Worm (Caenorhabditis elegans) whole organism, late embryonic: Measurements from ENCODE around the gene cutl-4.

Source experiments
- C08G9.2 ChIP-seq: sonication (generic microtip); optimal IDR thresholded peaks from 2 replicates; lab custom pipeline; 2016; ENCODE audit warnings: mild to moderate bottlenecking, missing genetic modification characterization, moderate library complexity, missing compliant biosample characterization
- F13H6.1 ChIP-seq: sonication (generic microtip); optimal IDR thresholded peaks from 2 replicates; lab custom pipeline; 2016; ENCODE audit warnings: missing genetic modification characterization, missing compliant biosample characterization
- T23F11.4 ChIP-seq: fragments of 200-800 bp; sonication (Bioruptor generic); optimal IDR thresholded peaks from 2 replicates; lab custom pipeline; 2018; ENCODE audit warnings: mild to moderate bottlenecking, missing genetic modification characterization, missing compliant biosample characterization
- ahr-1 ChIP-seq: sonication (generic microtip); optimal IDR thresholded peaks from 2 replicates; lab custom pipeline; 2016; ENCODE audit warnings: missing genetic modification characterization, missing compliant biosample characterization
- ama-1 ChIP-seq: fragments of 150-350 bp; optimal IDR thresholded peaks from 2 replicates; lab custom pipeline; 2014
- ceh-14 ChIP-seq: sonication (generic microtip); optimal IDR thresholded peaks from 2 replicates; lab custom pipeline; 2016; ENCODE audit warnings: missing genotype, missing genetic modification characterization, missing compliant biosample characterization
- ceh-18 ChIP-seq: sonication (generic microtip); optimal IDR thresholded peaks from 2 replicates; lab custom pipeline; 2016; ENCODE audit warnings: missing genetic modification characterization, missing compliant biosample characterization
- ceh-19 ChIP-seq: fragments of 200-800 bp; sonication (Bioruptor generic); optimal IDR thresholded peaks from 2 replicates; lab custom pipeline; 2018; ENCODE audit warnings: mild to moderate bottlenecking, missing genetic modification characterization, missing compliant biosample characterization
- ceh-2 ChIP-seq: sonication (generic microtip); optimal IDR thresholded peaks from 2 replicates; lab custom pipeline; 2016; ENCODE audit warnings: missing genotype, missing genetic modification characterization, missing compliant biosample characterization
- ceh-31 ChIP-seq: sonication (generic microtip); optimal IDR thresholded peaks from 2 replicates; lab custom pipeline; 2016; ENCODE audit warnings: missing genetic modification characterization, missing compliant biosample characterization
- ceh-9 ChIP-seq: sonication (generic microtip); optimal IDR thresholded peaks from 2 replicates; lab custom pipeline; 2016; ENCODE audit warnings: mild to moderate bottlenecking, missing genetic modification characterization, inconsistent platforms, missing compliant biosample characterization
- che-1 ChIP-seq: sonication (generic microtip); optimal IDR thresholded peaks from 2 replicates; lab custom pipeline; 2016; ENCODE audit warnings: mild to moderate bottlenecking, missing genetic modification characterization, missing compliant biosample characterization
- dmd-4 ChIP-seq: sonication (generic microtip); optimal IDR thresholded peaks from 2 replicates; lab custom pipeline; 2016; ENCODE audit warnings: borderline replicate concordance, missing genetic modification characterization, missing compliant biosample characterization
- dve-1 ChIP-seq: sonication (generic microtip); optimal IDR thresholded peaks from 2 replicates; lab custom pipeline; 2017; ENCODE audit warnings: antibody characterized with exemption, mild to moderate bottlenecking, missing genetic modification characterization, missing compliant biosample characterization
- elt-2 ChIP-seq: sonication (generic microtip); optimal IDR thresholded peaks from 2 replicates; lab custom pipeline; 2016; ENCODE audit warnings: missing genetic modification reagents, missing genetic modification characterization, missing compliant biosample characterization
- eyg-1 ChIP-seq: sonication (generic microtip); optimal IDR thresholded peaks from 2 replicates; lab custom pipeline; 2016; ENCODE audit warnings: missing genotype, missing genetic modification characterization, missing compliant biosample characterization
- fax-1 ChIP-seq: sonication (generic microtip); optimal IDR thresholded peaks from 2 replicates; lab custom pipeline; 2016; ENCODE audit warnings: missing genotype, missing genetic modification characterization, missing compliant biosample characterization
- fkh-10 ChIP-seq: fragments of 150-350 bp; optimal IDR thresholded peaks from 2 replicates; lab custom pipeline; 2014; ENCODE audit warnings: missing biosample characterization, missing genetic modification reagents, missing genetic modification characterization
- fkh-6 ChIP-seq: sonication (generic microtip); optimal IDR thresholded peaks from 2 replicates; lab custom pipeline; 2016; ENCODE audit warnings: missing genetic modification characterization, missing compliant biosample characterization
- gmeb-2 ChIP-seq: sonication (generic microtip); optimal IDR thresholded peaks from 2 replicates; lab custom pipeline; 2016; ENCODE audit warnings: missing genetic modification characterization, inconsistent platforms, missing compliant biosample characterization
- hlh-13 ChIP-seq: fragments of 200-800 bp; sonication (Bioruptor generic); optimal IDR thresholded peaks from 2 replicates; lab custom pipeline; 2018; ENCODE audit warnings: mild to moderate bottlenecking, missing genetic modification characterization, missing compliant biosample characterization
- hlh-30 ChIP-seq: sonication (generic microtip); optimal IDR thresholded peaks from 2 replicates; lab custom pipeline; 2017; ENCODE audit warnings: antibody characterized with exemption, missing genetic modification characterization, missing compliant biosample characterization; ENCODE audit not compliant: insufficient read depth
- hlh-6 ChIP-seq: sonication (generic microtip); optimal IDR thresholded peaks from 2 replicates; lab custom pipeline; 2016; ENCODE audit warnings: missing genotype, missing genetic modification characterization, missing compliant biosample characterization
- mec-3 ChIP-seq: sonication (generic microtip); optimal IDR thresholded peaks from 2 replicates; lab custom pipeline; 2016; ENCODE audit warnings: borderline replicate concordance, missing genetic modification characterization, missing compliant biosample characterization
- nfya-1 ChIP-seq: sonication (generic microtip); optimal IDR thresholded peaks from 2 replicates; lab custom pipeline; 2017; ENCODE audit warnings: missing genetic modification characterization, mild to moderate bottlenecking, missing compliant biosample characterization, antibody characterized with exemption, moderate library complexity
- nhr-11 ChIP-seq: fragments of 150-350 bp; optimal IDR thresholded peaks from 2 replicates; lab custom pipeline; 2014; ENCODE audit warnings: missing biosample characterization, missing genetic modification characterization
- odd-2 ChIP-seq: sonication (generic microtip); optimal IDR thresholded peaks from 2 replicates; lab custom pipeline; 2017; ENCODE audit warnings: antibody characterized with exemption, mild to moderate bottlenecking, missing genetic modification characterization, missing compliant biosample characterization
- pag-3 ChIP-seq: sonication (generic microtip); optimal IDR thresholded peaks from 2 replicates; lab custom pipeline; 2016; ENCODE audit warnings: missing compliant biosample characterization, missing genetic modification characterization, borderline replicate concordance
- pat-9 ChIP-seq: fragments of 200-800 bp; sonication (Bioruptor generic); optimal IDR thresholded peaks from 2 replicates; lab custom pipeline; 2018; ENCODE audit warnings: mild to moderate bottlenecking, missing genetic modification characterization, moderate library complexity, missing compliant biosample characterization
- pax-1 ChIP-seq: fragments of 150-350 bp; optimal IDR thresholded peaks from 2 replicates; lab custom pipeline; 2014; ENCODE audit warnings: missing biosample characterization, missing genetic modification characterization
- pha-2 ChIP-seq: sonication (generic microtip); optimal IDR thresholded peaks from 2 replicates; lab custom pipeline; 2017; ENCODE audit warnings: mild to moderate bottlenecking, missing genetic modification characterization, missing compliant biosample characterization
- pha-4 ChIP-seq: fragments of 150-350 bp; optimal IDR thresholded peaks from 2 replicates; lab custom pipeline; 2018; ENCODE audit warnings: missing biosample characterization, missing genetic modification reagents, missing genetic modification characterization
- pqm-1 ChIP-seq: sonication (generic microtip); optimal IDR thresholded peaks from 2 replicates; lab custom pipeline; 2016; ENCODE audit warnings: missing genetic modification characterization, missing compliant biosample characterization
- pros-1 ChIP-seq: fragments of 150-350 bp; optimal IDR thresholded peaks from 2 replicates; lab custom pipeline; 2014; ENCODE audit warnings: missing biosample characterization, missing genetic modification reagents, missing genetic modification characterization
- ref-2 ChIP-seq: sonication (generic microtip); optimal IDR thresholded peaks from 2 replicates; lab custom pipeline; 2016; ENCODE audit warnings: missing genetic modification characterization, missing compliant biosample characterization
- rnt-1 ChIP-seq: sonication (generic microtip); optimal IDR thresholded peaks from 2 replicates; lab custom pipeline; 2016; ENCODE audit warnings: missing genetic modification characterization, missing compliant biosample characterization
- sdc-2 ChIP-seq: sonication (generic microtip); optimal IDR thresholded peaks from 2 replicates; lab custom pipeline; 2016; ENCODE audit warnings: missing genotype, missing genetic modification characterization, missing compliant biosample characterization
- sox-2 ChIP-seq: fragments of 200-800 bp; sonication (Bioruptor generic); IDR thresholded peaks from 2 replicates; pipeline ENCODE4 v1.3.6; 2022; ENCODE audit warnings: missing genetic modification reagents, missing genetic modification characterization, missing compliant biosample characterization
- tbx-2 ChIP-seq: sonication (generic microtip); optimal IDR thresholded peaks from 2 replicates; lab custom pipeline; 2016; ENCODE audit warnings: missing genetic modification characterization, missing compliant biosample characterization
- tbx-7 ChIP-seq: sonication (generic microtip); optimal IDR thresholded peaks from 2 replicates; lab custom pipeline; 2016; ENCODE audit warnings: missing genotype, missing genetic modification characterization, missing compliant biosample characterization
- ttx-3 ChIP-seq: sonication (generic microtip); optimal IDR thresholded peaks from 2 replicates; lab custom pipeline; 2016; ENCODE audit warnings: missing genetic modification reagents, missing genetic modification characterization, missing compliant biosample characterization
- zip-5 ChIP-seq: sonication (generic microtip); optimal IDR thresholded peaks from 2 replicates; lab custom pipeline; 2016; ENCODE audit warnings: missing genetic modification characterization, missing compliant biosample characterization
- ztf-16 ChIP-seq: sonication (generic microtip); optimal IDR thresholded peaks from 2 replicates; lab custom pipeline; 2017; ENCODE audit warnings: missing genetic modification characterization, missing compliant biosample characterization

Gene cutl-4

DNA sequence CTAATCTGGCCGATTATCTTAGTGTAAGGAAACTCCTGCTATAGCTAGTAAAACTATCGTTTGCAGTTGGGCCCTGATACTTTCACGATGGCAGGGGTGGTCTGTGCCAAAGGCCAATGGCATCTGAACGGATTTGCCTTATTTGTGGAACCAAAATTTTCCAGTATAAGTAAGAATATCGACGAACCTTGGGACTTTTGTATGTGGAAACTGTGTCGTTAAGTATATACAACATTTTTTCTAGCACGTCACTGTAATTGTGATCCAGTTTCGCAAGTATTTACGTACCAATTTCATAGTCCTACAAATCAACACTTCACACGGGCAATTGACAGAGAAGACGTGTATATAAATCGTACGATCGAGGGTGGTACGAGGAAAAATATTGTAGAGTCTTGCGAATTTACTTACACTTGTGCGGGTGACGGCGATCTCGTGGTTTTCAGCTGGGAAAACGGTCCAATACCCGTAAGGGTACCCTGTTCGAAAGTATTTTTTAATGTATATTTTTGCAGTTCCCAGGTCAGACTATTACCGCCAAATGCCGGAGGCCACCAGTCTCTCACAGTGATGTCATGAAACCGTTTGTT is 33.4 kb downstream of the cutl-4 start:
- no peak for TF ChIP-seq nhr-11 (tag; lab: Kevin White, UChicago)
- no peak for TF ChIP-seq ahr-1 (tag; lab: Kevin White, UChicago)
- no peak for TF ChIP-seq sdc-2
- no peak for TF ChIP-seq dmd-4
- TF ChIP-seq ztf-16, result no peak
- no peak for TF ChIP-seq pat-9
- no peak for TF ChIP-seq ceh-9
- TF ChIP-seq ceh-2 (tag; lab: Kevin White, UChicago), result no peak
- no peak for TF ChIP-seq ref-2 (tag; lab: Kevin White, UChicago)
- TF ChIP-seq che-1 (tag; lab: Kevin White, UChicago), result no peak
- no peak for TF ChIP-seq pha-4 (tag; lab: Kevin White, UChicago)
- TF ChIP-seq rnt-1 (tag; lab: Kevin White, UChicago), result no peak
- TF ChIP-seq pag-3 (tag; lab: Kevin White, UChicago), result no peak
- no peak for TF ChIP-seq hlh-30 (tag; lab: Kevin White, UChicago)
- TF ChIP-seq pha-2 (tag; lab: Kevin White, UChicago), result no peak
- no peak for TF ChIP-seq dve-1
- TF ChIP-seq, all 69 proteins: peak for 0

DNA sequence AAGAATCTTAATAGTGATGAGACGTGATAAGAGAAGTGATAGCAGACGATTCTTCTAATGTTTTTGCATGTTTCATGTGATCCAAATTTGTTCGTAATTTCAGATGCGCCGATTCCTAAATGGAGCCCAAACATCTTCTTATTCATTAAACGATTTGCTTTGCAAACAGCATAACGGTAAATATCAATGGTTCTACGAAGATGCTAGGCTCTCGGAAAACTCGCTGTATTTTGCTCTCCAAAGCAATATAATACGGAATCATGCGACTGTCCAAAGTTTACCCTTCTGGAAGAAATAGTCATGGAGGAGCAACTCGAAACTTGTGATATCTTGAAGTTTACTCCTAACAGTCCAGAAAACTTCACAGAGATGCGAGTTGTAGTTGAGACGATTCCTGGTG is 33.9 kb downstream of the cutl-4 start, which contains the start of gene W06D12.6:
W06D12.6 (plus strand) TSS at position 301 of the 400 bp plus-strand sequence.
- TF ChIP-seq ref-2 (tag; lab: Kevin White, UChicago), result no peak
- TF ChIP-seq ceh-14 (tag; lab: Kevin White, UChicago), result no peak
- TF ChIP-seq C08G9.2 (tag; lab: Kevin White, UChicago), result no peak
- TF ChIP-seq ceh-9, result no peak
- TF ChIP-seq tbx-7 (tag; lab: Kevin White, UChicago), result no peak
- TF ChIP-seq ceh-18 (tag; lab: Kevin White, UChicago), result no peak
- no peak for TF ChIP-seq hlh-6 (tag; lab: Kevin White, UChicago)
- TF ChIP-seq fkh-10 (GFP tag; lab: Kevin White, UChicago), result no peak
- TF ChIP-seq ttx-3 (tag; lab: Kevin White, UChicago), result no peak
- TF ChIP-seq eyg-1 (tag; lab: Kevin White, UChicago), result no peak

DNA sequence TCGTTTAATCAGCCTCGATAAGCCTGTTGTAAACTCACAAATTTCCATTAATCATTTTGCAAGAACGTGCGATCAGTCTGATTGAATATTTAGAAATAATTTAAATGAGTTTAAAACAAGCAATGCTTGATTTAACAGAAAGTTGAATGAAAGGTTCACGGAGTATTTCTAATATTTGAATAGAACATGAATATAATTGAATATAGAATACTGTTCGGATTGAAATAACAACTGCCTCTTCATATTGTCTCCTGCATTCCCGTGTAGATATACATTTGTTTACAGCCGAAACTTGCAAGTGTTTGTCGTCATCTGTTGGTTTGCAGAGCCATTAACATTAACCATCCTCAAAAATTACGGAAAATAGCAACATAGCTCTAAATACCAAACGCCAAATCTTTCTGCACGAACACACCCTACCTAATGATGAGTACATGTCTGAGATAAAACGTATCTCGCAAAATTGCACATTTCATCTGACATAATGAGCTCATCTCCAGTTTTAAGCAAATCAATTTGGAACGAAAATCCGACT is 38.9 kb downstream of the cutl-4 start, which contains the start of the genes Y26G10.5 and srh-32:
Y26G10.5 (minus strand) TSS at position 101 of the 535 bp plus-strand sequence.
srh-32 (plus strand) TSS at position 485 of the 535 bp plus-strand sequence.
- TF ChIP-seq fax-1 (tag; lab: Kevin White, UChicago) (no peak), fkh-6 (tag; lab: Kevin White, UChicago) (no peak), pha-2 (tag; lab: Kevin White, UChicago) (no peak), tbx-2 (tag; lab: Kevin White, UChicago) (no peak), pros-1 (tag; lab: Kevin White, UChicago) (no peak), sox-2 (GFP tag; lab: Robert Waterston, UW) (no peak), pqm-1 (tag; lab: Kevin White, UChicago) (no peak), pag-3 (tag; lab: Kevin White, UChicago) (no peak), gmeb-2 (tag; lab: Kevin White, UChicago) (no peak), mec-3 (tag; lab: Kevin White, UChicago) (no peak), ceh-31 (tag; lab: Kevin White, UChicago) (no peak), ama-1 (lab: Kevin White, UChicago) (no peak)

DNA sequence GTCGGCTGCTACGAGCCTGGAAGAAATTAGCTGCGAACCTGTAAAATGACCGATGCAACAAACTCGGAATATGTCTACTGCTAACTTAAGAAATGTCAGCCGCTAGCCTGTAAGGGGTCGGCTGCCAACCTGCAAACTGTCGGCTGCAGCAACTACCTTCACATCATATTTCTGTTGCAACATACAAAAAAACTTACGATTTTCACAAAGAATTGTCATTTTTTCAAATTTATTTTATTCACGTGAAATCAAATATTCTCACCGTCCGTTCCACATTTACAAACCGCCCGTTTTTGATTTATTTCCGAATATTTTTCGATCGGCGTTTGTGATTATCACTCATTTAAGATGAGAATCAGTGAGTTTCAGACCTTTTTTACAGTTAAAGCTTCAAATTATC is 40.0 kb downstream of the cutl-4 start, which contains the start of gene Y26G10.6:
Y26G10.6 (plus strand) TSS at position 301 of the 400 bp plus-strand sequence.
- no peak for TF ChIP-seq elt-2 (tag; lab: Kevin White, UChicago)
- no peak for TF ChIP-seq fkh-6 (tag; lab: Kevin White, UChicago)
- TF ChIP-seq ceh-19 (GFP tag; lab: Kevin White, UChicago), result no peak
- TF ChIP-seq hlh-6 (tag; lab: Kevin White, UChicago), result no peak
- TF ChIP-seq hlh-13, result no peak
- no peak for TF ChIP-seq tbx-2 (tag; lab: Kevin White, UChicago)
- no peak for TF ChIP-seq nfya-1 (tag; lab: Kevin White, UChicago)
- TF ChIP-seq pqm-1 (tag; lab: Kevin White, UChicago), result no peak
- TF ChIP-seq odd-2, result no peak
- TF ChIP-seq pax-1, result no peak
- TF ChIP-seq ceh-14 (tag; lab: Kevin White, UChicago), result no peak
- no peak for TF ChIP-seq rnt-1 (tag; lab: Kevin White, UChicago)
- no peak for TF ChIP-seq ceh-18 (tag; lab: Kevin White, UChicago)
- TF ChIP-seq dve-1, result no peak
- no peak for TF ChIP-seq C08G9.2 (tag; lab: Kevin White, UChicago)
- no peak for TF ChIP-seq F13H6.1 (tag; lab: Kevin White, UChicago)
- no peak for TF ChIP-seq zip-5 (tag; lab: Kevin White, UChicago)
- TF ChIP-seq T23F11.4 (GFP tag; lab: Kevin White, UChicago), result no peak
- TF ChIP-seq nhr-11 (tag; lab: Kevin White, UChicago), result no peak
